Worm (Caenorhabditis elegans) whole organism, late embryonic: ENCODE results near the gene F08F8.7.
A peak's percentile ranks its signal among the peaks of the same experiment; 100 is the strongest.
"Not testable (repeated sequence)": the region's sequence is repeated elsewhere in the genome, so short reads cannot be mapped to it uniquely, and the experiment has no call there.

Experiments used
- ceh-2 ChIP-seq: sonication (generic microtip); optimal IDR thresholded peaks from 2 replicates; lab custom pipeline; 2016; ENCODE audit warnings: missing genotype, missing genetic modification characterization, missing compliant biosample characterization
- sdc-2 ChIP-seq: sonication (generic microtip); optimal IDR thresholded peaks from 2 replicates; lab custom pipeline; 2016; ENCODE audit warnings: missing genotype, missing genetic modification characterization, missing compliant biosample characterization
- tbx-2 ChIP-seq: sonication (generic microtip); optimal IDR thresholded peaks from 2 replicates; lab custom pipeline; 2016; ENCODE audit warnings: missing genetic modification characterization, missing compliant biosample characterization

- peak; percentile 27 for TF ChIP-seq tbx-2
- TF ChIP-seq ceh-2; sdc-2 (tag; lab: Kevin White, UChicago): not testable (repeated sequence)
Observed at ce11 chrIII:7386539-7386938, 39.6 kb upstream of the F08F8.7 start.
